Fruit fly (Drosophila melanogaster) whole organism, wandering third instar larva: ENCODE data around the gene slpr.

Experiments
- Abd-B ChIP-seq: fragments of >200 bp; optimal IDR thresholded peaks from 2 replicates; lab custom pipeline; 2017; ENCODE audit warnings: missing biosample characterization, missing genetic modification characterization
- GATAd ChIP-seq: sonication (Bioruptor generic); optimal IDR thresholded peaks from 2 replicates; lab custom pipeline; 2016; ENCODE audit warnings: missing biosample characterization, missing genetic modification characterization
- Hr83 ChIP-seq: fragments of 200-300 bp; sonication (Bioruptor generic); optimal IDR thresholded peaks from 2 replicates; lab custom pipeline; 2016; ENCODE audit warnings: missing biosample characterization, mild to moderate bottlenecking, missing genetic modification characterization, moderate library complexity; ENCODE audit not compliant: poor library complexity, severe bottlenecking
- Jra ChIP-seq: sonication (Bioruptor generic); optimal IDR thresholded peaks from 2 replicates; lab custom pipeline; 2016; ENCODE audit warnings: missing biosample characterization, missing genetic modification characterization
- Myc ChIP-seq: fragments of >200 bp; optimal IDR thresholded peaks from 2 replicates; lab custom pipeline; 2017
- br ChIP-seq: fragments of 200-800 bp; sonication (Bioruptor generic); optimal IDR thresholded peaks from 2 replicates; lab custom pipeline; 2016; ENCODE audit warnings: missing biosample characterization, missing genetic modification characterization
- dmrt93B ChIP-seq: fragments of 200-800 bp; sonication (Bioruptor generic); optimal IDR thresholded peaks from 2 replicates; lab custom pipeline; 2018; ENCODE audit warnings: missing biosample characterization, mild to moderate bottlenecking, missing genetic modification characterization
- dsf ChIP-seq: sonication (Bioruptor generic); optimal IDR thresholded peaks from 2 replicates; lab custom pipeline; 2016; ENCODE audit warnings: missing biosample characterization, missing genetic modification characterization, borderline replicate concordance
- lola ChIP-seq: fragments of >200 bp; optimal IDR thresholded peaks from 2 replicates; lab custom pipeline; 2017; ENCODE audit warnings: missing biosample characterization, missing genetic modification characterization
- pan ChIP-seq: fragments of >200 bp; optimal IDR thresholded peaks from 2 replicates; lab custom pipeline; 2017
- rgr ChIP-seq: fragments of 200-800 bp; sonication (Bioruptor generic); optimal IDR thresholded peaks from 3 replicates; lab custom pipeline; 2016; ENCODE audit warnings: missing biosample characterization, mild to moderate bottlenecking, missing genetic modification characterization
- usp ChIP-seq: fragments of >200 bp; optimal IDR thresholded peaks from 2 replicates; lab custom pipeline; 2017; ENCODE audit warnings: missing biosample characterization, missing genetic modification characterization

DNA sequence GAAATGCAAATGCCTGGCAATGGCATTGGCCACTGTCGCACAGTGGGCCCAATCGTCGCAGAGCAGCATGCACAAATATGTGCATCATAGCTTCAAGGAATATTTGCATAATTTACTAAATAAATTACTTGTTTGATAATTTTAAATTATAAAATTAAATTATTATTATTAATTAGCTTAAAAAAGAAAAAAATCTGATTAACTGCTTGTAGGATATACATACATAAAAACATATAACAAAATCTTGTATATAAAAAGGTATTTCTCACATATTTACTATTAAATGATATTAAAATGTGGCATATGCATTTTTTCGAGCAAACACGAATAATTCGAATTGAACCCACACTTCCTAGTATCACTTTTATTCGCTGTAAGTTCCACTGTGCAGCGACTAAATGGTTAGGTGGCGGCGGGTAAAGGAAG, 51.7 kb downstream of the slpr start:
- TF ChIP-seq dsf (GFP tag; lab: Kevin White, UChicago) (no peak), usp (no peak), Myc (lab: Kevin White, UChicago) (no peak), rgr (GFP tag; lab: Kevin White, UChicago) (no peak), dmrt93B (GFP tag; lab: Kevin White, UChicago) (no peak), GATAd (GFP tag; lab: Kevin White, UChicago) (no peak), lola (GFP tag; lab: Kevin White, UChicago) (no peak), pan (lab: Kevin White, UChicago) (no peak), Abd-B (GFP tag; lab: Kevin White, UChicago) (no peak), br (GFP tag; lab: Kevin White, UChicago) (no peak), Hr83 (GFP tag; lab: Kevin White, UChicago) (no peak), Jra (GFP tag; lab: Kevin White, UChicago) (no peak)
